Worm (Caenorhabditis elegans): ENCODE results near the gene abu-10.

- no peak for TF ChIP-seq jun-1 (tag; optimal IDR thresholded peaks at IDR 0.05)
- TF ChIP-seq isw-1 (GFP tag; IDR thresholded peaks at IDR 0.05) = no peak
- TF ChIP-seq fkh-10 (GFP tag; optimal IDR thresholded peaks at IDR 0.05) = peak; percentile 14
- no peak for TF ChIP-seq nhr-77 (tag; optimal IDR thresholded peaks at IDR 0.05)
- no peak for TF ChIP-seq nhr-28 (tag; optimal IDR thresholded peaks at IDR 0.05)
- no peak for TF ChIP-seq nhr-76 (tag; optimal IDR thresholded peaks at IDR 0.05)
Measured at ce11 chrX:3828598-3829204, 30.7 kb downstream of the abu-10 start.
